Fruit fly (Drosophila melanogaster): ENCODE measurements around the gene CG14015.

dm6 chr2L:5496468-5497093 lies 42.4 kb downstream of the CG14015 start:
- TF ChIP-seq CG1621 (tag; optimal IDR thresholded peaks at IDR 0.05) (no peak), pdm3 (GFP tag; optimal IDR thresholded peaks at IDR 0.05) (no peak), Gug (GFP tag; IDR thresholded peaks at IDR 0.05) (no peak), Ets21C (GFP tag; optimal IDR thresholded peaks at IDR 0.05) (no peak), topi (GFP tag; optimal IDR thresholded peaks at IDR 0.05) (no peak), Eip93F (GFP tag; optimal IDR thresholded peaks at IDR 0.05) (no peak)
